Worm (Caenorhabditis elegans) whole organism, midembryonic: ENCODE measurements around the gene F38B2.3.

Experiments used
- T22C8.4 ChIP-seq: fragments of 200-800 bp; sonication (Bioruptor generic); IDR thresholded peaks from 2 replicates; pipeline ENCODE4 v1.3.6; 2022; ENCODE audit warnings: missing genetic modification characterization, missing compliant biosample characterization
- cog-1 ChIP-seq: sonication (generic microtip); optimal IDR thresholded peaks from 2 replicates; lab custom pipeline; 2016; ENCODE audit warnings: missing genetic modification characterization, missing compliant biosample characterization
- flt-1 ChIP-seq: fragments of 200-800 bp; sonication (Bioruptor generic); IDR thresholded peaks from 2 replicates; pipeline ENCODE4 v1.3.6; 2022; ENCODE audit warnings: missing genetic modification characterization, missing compliant biosample characterization
- klf-2 ChIP-seq: fragments of 200-800 bp; sonication (Bioruptor generic); conservative IDR thresholded peaks from 2 replicates; pipeline ENCODE4 v1.3.6; 2022; ENCODE audit warnings: missing genetic modification reagents, missing genetic modification characterization, missing compliant biosample characterization
- med-1 ChIP-seq: sonication (generic microtip); optimal IDR thresholded peaks from 2 replicates; lab custom pipeline; 2017; ENCODE audit warnings: missing genetic modification characterization, mild to moderate bottlenecking, missing compliant biosample characterization, antibody characterized with exemption, missing genetic modification reagents; ENCODE audit not compliant: insufficient read depth
- ref-1 ChIP-seq: fragments of 200-800 bp; sonication (Bioruptor generic); conservative IDR thresholded peaks from 2 replicates; pipeline ENCODE4 v1.3.6; 2022; ENCODE audit warnings: missing genetic modification reagents, missing genetic modification characterization, missing compliant biosample characterization
- tab-1 ChIP-seq: fragments of 200-800 bp; sonication (Bioruptor generic); IDR thresholded peaks from 2 replicates; pipeline ENCODE4 v1.3.6; 2022; ENCODE audit warnings: missing genetic modification characterization, missing compliant biosample characterization
- ztf-23 ChIP-seq: fragments of 200-800 bp; sonication (Bioruptor generic); IDR thresholded peaks from 2 replicates; pipeline ENCODE4 v1.3.6; 2022; ENCODE audit warnings: missing genetic modification reagents, missing genetic modification characterization, missing compliant biosample characterization
- ztf-29 ChIP-seq: fragments of 200-800 bp; sonication (Bioruptor generic); IDR thresholded peaks from 2 replicates; pipeline ENCODE4 v1.3.6; 2022; ENCODE audit warnings: missing genetic modification reagents, missing genetic modification characterization, missing compliant biosample characterization

- TF ChIP-seq ztf-23 (GFP tag; lab: Robert Waterston, UW), result no peak
- no peak for TF ChIP-seq med-1 (GFP tag; lab: Kevin White, UChicago)
- no peak for TF ChIP-seq ref-1
- TF ChIP-seq T22C8.4 (GFP tag; lab: Robert Waterston, UW), result no peak
- no peak for TF ChIP-seq ztf-29
- no peak for TF ChIP-seq flt-1 (GFP tag; lab: Robert Waterston, UW)
- no peak for TF ChIP-seq tab-1 (GFP tag; lab: Robert Waterston, UW)
- no peak for TF ChIP-seq klf-2
- TF ChIP-seq cog-1 (tag; lab: Kevin White, UChicago), result no peak
Observed at ce11 chrX:11250983-11251382, 35.2 kb downstream of the F38B2.3 start.
